Worm (Caenorhabditis elegans) whole organism, L2 larva: Measurements from ENCODE around the gene fipr-7.

Experiments
- C34F6.9 ChIP-seq: fragments of 150-350 bp; optimal IDR thresholded peaks from 2 replicates; lab custom pipeline; 2014; ENCODE audit warnings: missing biosample characterization, missing genetic modification characterization
- F13H6.1 ChIP-seq: sonication (generic microtip); optimal IDR thresholded peaks from 2 replicates; lab custom pipeline; 2016; ENCODE audit warnings: missing genetic modification characterization, missing compliant biosample characterization
- Y55F3AM.14 ChIP-seq: fragments of 200-800 bp; sonication (Bioruptor generic); optimal IDR thresholded peaks from 2 replicates; lab custom pipeline; 2018; ENCODE audit warnings: mild to moderate bottlenecking, missing genetic modification characterization, missing compliant biosample characterization
- ama-1 ChIP-seq: fragments of 150-350 bp; optimal IDR thresholded peaks from 2 replicates; lab custom pipeline; 2018; ENCODE audit warnings: inconsistent platforms
- blmp-1 ChIP-seq: sonication (generic microtip); optimal IDR thresholded peaks from 2 replicates; lab custom pipeline; 2017; ENCODE audit warnings: missing genetic modification characterization, mild to moderate bottlenecking, missing compliant biosample characterization, antibody characterized with exemption, moderate library complexity; ENCODE audit not compliant: insufficient read depth
- ceh-16 ChIP-seq: fragments of 150-350 bp; optimal IDR thresholded peaks from 2 replicates; lab custom pipeline; 2014; ENCODE audit warnings: missing biosample characterization, missing genetic modification characterization
- crh-2 ChIP-seq: sonication (generic microtip); optimal IDR thresholded peaks from 2 replicates; lab custom pipeline; 2017; ENCODE audit warnings: missing biosample characterization, missing genetic modification characterization
- dmd-4 ChIP-seq: sonication (generic microtip); optimal IDR thresholded peaks from 2 replicates; lab custom pipeline; 2017; ENCODE audit warnings: missing biosample characterization, missing genetic modification characterization
- egl-27 ChIP-seq: sonication (generic microtip); optimal IDR thresholded peaks from 3 replicates; lab custom pipeline; 2017; ENCODE audit warnings: missing biosample characterization, missing genetic modification reagents, missing genetic modification characterization
- elt-1 ChIP-seq: fragments of 150-350 bp; optimal IDR thresholded peaks from 2 replicates; lab custom pipeline; 2014; ENCODE audit warnings: missing biosample characterization, missing genetic modification characterization
- elt-3 ChIP-seq: sonication (generic microtip); optimal IDR thresholded peaks from 2 replicates; lab custom pipeline; 2017; ENCODE audit warnings: missing biosample characterization, missing genetic modification characterization
- fos-1 ChIP-seq: fragments of 150-350 bp; optimal IDR thresholded peaks from 2 replicates; lab custom pipeline; 2014; ENCODE audit warnings: missing biosample characterization, missing genetic modification characterization
- gmeb-1 ChIP-seq: fragments of 150-350 bp; optimal IDR thresholded peaks from 2 replicates; lab custom pipeline; 2014; ENCODE audit warnings: missing biosample characterization, missing genetic modification characterization
- lin-11 ChIP-seq: fragments of 150-350 bp; sonication (generic microtip); optimal IDR thresholded peaks from 2 replicates; lab custom pipeline; 2014; ENCODE audit warnings: missing biosample characterization, missing genetic modification characterization, inconsistent platforms, mixed read lengths
- lin-13 ChIP-seq: fragments of 150-350 bp; optimal IDR thresholded peaks from 2 replicates; lab custom pipeline; 2014; ENCODE audit warnings: missing biosample characterization, missing genetic modification reagents, missing genetic modification characterization
- lsy-2 ChIP-seq, 2 experiments: fragments of 150-350 bp in 1 of 2; sonication (generic microtip) in 1 of 2; optimal IDR thresholded peaks; 2 replicates each; lab custom pipeline; 2014 to 2017; ENCODE audit warnings: missing biosample characterization in 2 of 2, missing genetic modification characterization in 2 of 2
- mbf-1 ChIP-seq: sonication (generic microtip); optimal IDR thresholded peaks from 2 replicates; lab custom pipeline; 2017; ENCODE audit warnings: missing biosample characterization, missing genetic modification characterization
- mdl-1 ChIP-seq, 2 experiments: fragments of 150-350 bp in 1 of 2; sonication (generic microtip) in 1 of 2; optimal IDR thresholded peaks; 2 replicates each; lab custom pipeline; 2017; ENCODE audit warnings: missing biosample characterization in 2 of 2, missing genetic modification characterization in 2 of 2
- nhr-10 ChIP-seq: sonication (generic microtip); optimal IDR thresholded peaks from 2 replicates; lab custom pipeline; 2017; ENCODE audit warnings: missing biosample characterization, missing genetic modification characterization
- nhr-11 ChIP-seq: fragments of 150-350 bp; optimal IDR thresholded peaks from 2 replicates; lab custom pipeline; 2014; ENCODE audit warnings: missing biosample characterization, missing genetic modification characterization
- nhr-23 ChIP-seq: fragments of 150-350 bp; optimal IDR thresholded peaks from 2 replicates; lab custom pipeline; 2014; ENCODE audit warnings: missing biosample characterization, missing genetic modification reagents, missing genetic modification characterization
- nhr-237 ChIP-seq: fragments of 150-350 bp; optimal IDR thresholded peaks from 2 replicates; lab custom pipeline; 2014; ENCODE audit warnings: missing biosample characterization, missing genetic modification characterization
- nhr-77 ChIP-seq: fragments of 150-350 bp; optimal IDR thresholded peaks from 2 replicates; lab custom pipeline; 2014; ENCODE audit warnings: missing biosample characterization, missing genetic modification characterization
- peb-1 ChIP-seq: fragments of 150-350 bp; optimal IDR thresholded peaks from 2 replicates; lab custom pipeline; 2014; ENCODE audit warnings: missing biosample characterization, missing genetic modification characterization
- sem-4 ChIP-seq: fragments of 150-350 bp; optimal IDR thresholded peaks from 2 replicates; lab custom pipeline; 2014; ENCODE audit warnings: missing biosample characterization, missing genetic modification reagents, missing genetic modification characterization
- sma-3 ChIP-seq: sonication (generic microtip); optimal IDR thresholded peaks from 2 replicates; lab custom pipeline; 2016; ENCODE audit warnings: missing genetic modification reagents, missing genetic modification characterization, missing compliant biosample characterization
- sma-9 ChIP-seq, 2 experiments: fragments of 150-350 bp in 1 of 2; sonication (generic microtip) in 1 of 2; optimal IDR thresholded peaks; 2 replicates each; lab custom pipeline; 2014 to 2016; ENCODE audit warnings: missing genetic modification characterization in 2 of 2, mild to moderate bottlenecking in 1 of 2, missing biosample characterization in 1 of 2, missing compliant biosample characterization in 1 of 2, missing genetic modification reagents in 1 of 2, moderate library complexity in 1 of 2
- snpc-4 ChIP-seq: fragments of 150-350 bp; optimal IDR thresholded peaks from 2 replicates; lab custom pipeline; 2014; ENCODE audit warnings: missing biosample characterization, missing genetic modification characterization
- unc-39 ChIP-seq: fragments of 150-350 bp; optimal IDR thresholded peaks from 2 replicates; lab custom pipeline; 2014; ENCODE audit warnings: missing biosample characterization, missing genetic modification characterization
- unc-55 ChIP-seq: fragments of 150-350 bp; sonication (generic microtip); optimal IDR thresholded peaks from 3 replicates; lab custom pipeline; 2014; ENCODE audit warnings: missing biosample characterization, missing genetic modification reagents, missing genetic modification characterization
- unc-62 ChIP-seq: fragments of 150-350 bp; optimal IDR thresholded peaks from 2 replicates; lab custom pipeline; 2014; ENCODE audit warnings: missing biosample characterization, missing genetic modification reagents, missing genetic modification characterization
- ztf-11 ChIP-seq: sonication (generic microtip); optimal IDR thresholded peaks from 2 replicates; lab custom pipeline; 2017; ENCODE audit warnings: missing biosample characterization, missing genetic modification characterization
- ztf-4 ChIP-seq: fragments of 150-350 bp; optimal IDR thresholded peaks from 2 replicates; lab custom pipeline; 2014; ENCODE audit warnings: missing biosample characterization, missing genetic modification characterization

fipr-7 gene

ce11 chrV:10204863-10205338 lies 24.7 kb upstream of the fipr-7 start, which contains the start of the genes ZK856.19 and ZK856.11 (continued):
- TF ChIP-seq sma-9 (GFP tag; optimal IDR thresholded peaks at IDR 0.05; lab: Kevin White, UChicago) (peak; percentile 41), sma-9 (tag; optimal IDR thresholded peaks at IDR 0.05; lab: Kevin White, UChicago) (no peak), fos-1 (tag; lab: Kevin White, UChicago) (no peak), peb-1 (tag; lab: Kevin White, UChicago) (no peak), Y55F3AM.14 (no peak), mbf-1 (tag; lab: Kevin White, UChicago) (no peak), nhr-23 (no peak), ztf-4 (tag; lab: Kevin White, UChicago) (no peak), sma-3 (GFP tag; lab: Kevin White, UChicago) (peak; percentile 62), lin-13 (GFP tag; lab: Kevin White, UChicago) (peak; percentile 51), ztf-11 (tag; lab: Kevin White, UChicago) (no peak), blmp-1 (tag; lab: Kevin White, UChicago) (no peak)

ce11 chrV:10205483-10205882 lies 24.1 kb upstream of the fipr-7 start, which contains the start of gene ZK856.16:
ZK856.16 (minus strand) TSS chrV:10205583.
- TF ChIP-seq nhr-10 (tag; lab: Kevin White, UChicago) (no peak), sma-3 (GFP tag; lab: Kevin White, UChicago) (no peak), snpc-4 (tag; lab: Kevin White, UChicago) (no peak), elt-3 (tag; lab: Kevin White, UChicago) (no peak), crh-2 (tag; lab: Kevin White, UChicago) (no peak), F13H6.1 (tag; lab: Kevin White, UChicago) (no peak), ama-1 (lab: Kevin White, UChicago) (no peak)
- TF ChIP-seq, all 48 proteins: peak for 0

- no peak for TF ChIP-seq lin-13 (GFP tag; lab: Kevin White, UChicago)
- TF ChIP-seq mdl-1 (tag; optimal IDR thresholded peaks at IDR 0.05; lab: Kevin White, UChicago) = no peak
- TF ChIP-seq nhr-77 (tag; lab: Kevin White, UChicago) = no peak
- no peak for TF ChIP-seq fos-1 (tag; lab: Kevin White, UChicago)
- TF ChIP-seq blmp-1 (tag; lab: Kevin White, UChicago) = no peak
- no peak for TF ChIP-seq unc-39 (tag; lab: Kevin White, UChicago)
- no peak for TF ChIP-seq nhr-237 (tag; lab: Kevin White, UChicago)
- TF ChIP-seq lsy-2 (tag; optimal IDR thresholded peaks at IDR 0.05; lab: Kevin White, UChicago) = no peak
- TF ChIP-seq lin-11 = no peak
- TF ChIP-seq snpc-4 (tag; lab: Kevin White, UChicago) = no peak
- TF ChIP-seq ceh-16 = no peak
- no peak for TF ChIP-seq egl-27 (tag; lab: Kevin White, UChicago)
- no peak for TF ChIP-seq peb-1 (tag; lab: Kevin White, UChicago)
- TF ChIP-seq sem-4 (tag; lab: Kevin White, UChicago) = no peak
- no peak for TF ChIP-seq unc-55 (GFP tag; lab: Kevin White, UChicago)
- no peak for TF ChIP-seq elt-3 (tag; lab: Kevin White, UChicago)
- TF ChIP-seq dmd-4 (tag; lab: Kevin White, UChicago) = no peak
- TF ChIP-seq elt-1 (tag; lab: Kevin White, UChicago) = no peak
These were observed 23.1 kb upstream of the fipr-7 start, which contains the start of gene rpc-25 for ce11 chrV:10206502-10206901. rpc-25 (minus strand) TSS chrV:10206602.

- no peak for TF ChIP-seq elt-3 (tag; lab: Kevin White, UChicago)
- TF ChIP-seq mbf-1 (tag; lab: Kevin White, UChicago) = no peak
- TF ChIP-seq blmp-1 (tag; lab: Kevin White, UChicago) = no peak
- no peak for TF ChIP-seq unc-62 (GFP tag; lab: Kevin White, UChicago)
These were observed 19.4 kb upstream of the fipr-7 start, which contains the start of gene tftc-3 for ce11 chrV:10210244-10210643. tftc-3 (minus strand) TSS chrV:10210344.

ce11 chrV:10212027-10212426 lies 17.6 kb upstream of the fipr-7 start, which contains the start of gene zhit-3:
zhit-3 (minus strand) TSS chrV:10212127.
- TF ChIP-seq nhr-237 (tag; lab: Kevin White, UChicago) = no peak
- no peak for TF ChIP-seq gmeb-1 (tag; lab: Kevin White, UChicago)
- TF ChIP-seq ztf-4 (tag; lab: Kevin White, UChicago) = no peak
- no peak for TF ChIP-seq nhr-11
- no peak for TF ChIP-seq C34F6.9 (tag; lab: Kevin White, UChicago)
- TF ChIP-seq nhr-77 (tag; lab: Kevin White, UChicago) = no peak
- TF ChIP-seq fos-1 (tag; lab: Kevin White, UChicago) = no peak
